Worm (Caenorhabditis elegans) whole organism, young adult: Measurements from ENCODE around the gene B0336.12.

Experiments
- F33H1.4 ChIP-seq: fragments of 200-800 bp; sonication (Bioruptor generic); IDR thresholded peaks from 2 replicates; pipeline ENCODE4 v1.3.6; 2022; ENCODE audit warnings: missing genetic modification reagents, missing genetic modification characterization, missing compliant biosample characterization
- F52B5.7 ChIP-seq: sonication (generic microtip); optimal IDR thresholded peaks from 2 replicates; lab custom pipeline; 2016; ENCODE audit warnings: mild to moderate bottlenecking, missing genetic modification characterization, missing compliant biosample characterization
- K11D2.4 ChIP-seq: fragments of 200-800 bp; sonication (Bioruptor generic); IDR thresholded peaks from 2 replicates; pipeline ENCODE4 v1.3.6; 2022; ENCODE audit warnings: missing genetic modification reagents, missing genetic modification characterization, missing compliant biosample characterization
- K12H6.12 ChIP-seq: fragments of 200-800 bp; sonication (Bioruptor generic); optimal IDR thresholded peaks from 2 replicates; lab custom pipeline; 2018; ENCODE audit warnings: mild to moderate bottlenecking, missing genetic modification characterization, missing compliant biosample characterization
- ama-1 ChIP-seq, 3 experiments: fragments of 150-350 bp in 1 of 3; sonication (generic microtip) in 2 of 3; optimal IDR thresholded peaks; 2 replicates each; lab custom pipeline; 2014 to 2018; ENCODE audit warnings: missing biosample characterization in 2 of 3, missing genetic modification characterization in 2 of 3, missing genetic modification reagents in 2 of 3
- ceh-27 ChIP-seq: fragments of 200-800 bp; sonication (Bioruptor generic); optimal IDR thresholded peaks from 2 replicates; lab custom pipeline; 2018; ENCODE audit warnings: mild to moderate bottlenecking, missing genetic modification characterization, moderate library complexity, missing compliant biosample characterization
- fkh-3 ChIP-seq: sonication (generic microtip); optimal IDR thresholded peaks from 2 replicates; lab custom pipeline; 2016; ENCODE audit warnings: mild to moderate bottlenecking, missing genetic modification characterization, missing compliant biosample characterization
- gei-17 ChIP-seq: fragments of 200-800 bp; sonication (Bioruptor generic); optimal IDR thresholded peaks from 2 replicates; lab custom pipeline; 2018; ENCODE audit warnings: mild to moderate bottlenecking, missing genetic modification characterization, missing compliant biosample characterization
- hmg-20 ChIP-seq: fragments of 200-800 bp; sonication (Bioruptor generic); IDR thresholded peaks from 2 replicates; pipeline ENCODE4 v1.3.6; 2022; ENCODE audit warnings: missing genetic modification reagents, missing genetic modification characterization, missing compliant biosample characterization
- lag-1 ChIP-seq: fragments of 200-800 bp; sonication (Bioruptor generic); IDR thresholded peaks from 2 replicates; pipeline ENCODE4 v1.3.6; 2022; ENCODE audit warnings: missing genetic modification reagents, missing genetic modification characterization, missing compliant biosample characterization
- let-607 ChIP-seq, 2 experiments: fragments of 200-800 bp in 1 of 2; sonication (Bioruptor generic) in 1 of 2; sonication (generic microtip) in 1 of 2; optimal IDR thresholded peaks; 2 replicates each; lab custom pipeline; 2016 to 2018; ENCODE audit warnings: mild to moderate bottlenecking in 2 of 2, missing compliant biosample characterization in 2 of 2, missing genetic modification characterization in 2 of 2, moderate library complexity in 2 of 2, missing genotype in 1 of 2
- mel-28 ChIP-seq: sonication (generic microtip); optimal IDR thresholded peaks from 2 replicates; lab custom pipeline; 2016; ENCODE audit warnings: borderline replicate concordance, mild to moderate bottlenecking, missing genetic modification characterization, missing compliant biosample characterization
- mes-4 ChIP-seq: sonication (generic microtip); optimal IDR thresholded peaks from 2 replicates; lab custom pipeline; 2016; ENCODE audit warnings: missing genotype, missing genetic modification characterization, missing compliant biosample characterization
- nfya-2 ChIP-seq: fragments of 200-800 bp; sonication (Bioruptor generic); IDR thresholded peaks from 2 replicates; pipeline ENCODE4 v1.3.6; 2022; ENCODE audit warnings: missing genetic modification reagents, missing genetic modification characterization, missing compliant biosample characterization
- xnd-1 ChIP-seq: sonication (generic microtip); optimal IDR thresholded peaks from 2 replicates; lab custom pipeline; 2016; ENCODE audit warnings: missing genotype, missing genetic modification reagents, missing genetic modification characterization, missing compliant biosample characterization

The B0336.12 gene

ce11 chrIII:5660976-5661375, 49.0 kb downstream of the B0336.12 start, which contains the start of gene F54E7.6:
Gene F54E7.6 (minus strand): TSS chrIII:5661085.
- TF ChIP-seq hmg-20 = no peak
- no peak for TF ChIP-seq mes-4 (tag; lab: Kevin White, UChicago)
- no peak for TF ChIP-seq fkh-3 (tag; lab: Kevin White, UChicago)
- no peak for TF ChIP-seq F52B5.7 (tag; lab: Kevin White, UChicago)
- TF ChIP-seq K11D2.4 (GFP tag; lab: Robert Waterston, UW) = no peak
- no peak for TF ChIP-seq lag-1
- no peak for TF ChIP-seq ama-1 (optimal IDR thresholded peaks at IDR 0.05; lab: Kevin White, UChicago)
- no peak for TF ChIP-seq ama-1 (GFP tag; optimal IDR thresholded peaks at IDR 0.05; lab: Kevin White, UChicago)
- TF ChIP-seq mel-28 (tag; lab: Kevin White, UChicago) = no peak
- no peak for TF ChIP-seq xnd-1 (tag; lab: Kevin White, UChicago)
- TF ChIP-seq F33H1.4 (GFP tag; lab: Robert Waterston, UW) = no peak
- no peak for TF ChIP-seq K12H6.12
- no peak for TF ChIP-seq ceh-27
- no peak for TF ChIP-seq nfya-2 (GFP tag; lab: Robert Waterston, UW)
- no peak for TF ChIP-seq let-607 (tag; optimal IDR thresholded peaks at IDR 0.05; lab: Kevin White, UChicago)
- no peak for TF ChIP-seq gei-17 (GFP tag; lab: Kevin White, UChicago)
